Worm (Caenorhabditis elegans) whole organism, young adult: ENCODE measurements around the gene rmd-3.

Experiments used
- B0336.3 ChIP-seq: fragments of 200-800 bp; sonication (Bioruptor generic); IDR thresholded peaks from 2 replicates; pipeline ENCODE4 v1.3.6; 2022; ENCODE audit warnings: missing genetic modification characterization, missing compliant biosample characterization
- ama-1 ChIP-seq, 3 experiments: fragments of 150-350 bp in 1 of 3; sonication (generic microtip) in 2 of 3; optimal IDR thresholded peaks; 2 replicates each; lab custom pipeline; 2014 to 2018; ENCODE audit warnings: missing biosample characterization in 2 of 3, missing genetic modification characterization in 2 of 3, missing genetic modification reagents in 2 of 3
- attf-5 ChIP-seq: fragments of 200-800 bp; sonication (Bioruptor generic); optimal IDR thresholded peaks from 2 replicates; lab custom pipeline; 2018; ENCODE audit warnings: mild to moderate bottlenecking, missing genetic modification characterization, missing compliant biosample characterization
- ceh-91 ChIP-seq: fragments of 200-800 bp; sonication (Bioruptor generic); IDR thresholded peaks from 2 replicates; pipeline ENCODE4 v1.3.6; 2022; ENCODE audit warnings: missing genetic modification reagents, missing genetic modification characterization, missing compliant biosample characterization
- dpff-1 ChIP-seq: sonication (generic microtip); optimal IDR thresholded peaks from 2 replicates; lab custom pipeline; 2017; ENCODE audit warnings: mild to moderate bottlenecking, missing genetic modification characterization, missing compliant biosample characterization
- let-526 ChIP-seq: fragments of 200-800 bp; sonication (Bioruptor generic); IDR thresholded peaks from 2 replicates; pipeline ENCODE4 v1.3.6; 2022; ENCODE audit warnings: missing genetic modification reagents, missing genetic modification characterization, missing compliant biosample characterization
- mxl-1 ChIP-seq: sonication (generic microtip); optimal IDR thresholded peaks from 2 replicates; lab custom pipeline; 2016; ENCODE audit warnings: missing genetic modification characterization, missing compliant biosample characterization
- nhr-179 ChIP-seq: sonication (generic microtip); optimal IDR thresholded peaks from 2 replicates; lab custom pipeline; 2016; ENCODE audit warnings: mild to moderate bottlenecking, missing genetic modification characterization, missing compliant biosample characterization
- snpc-1.1 ChIP-seq: sonication (generic microtip); optimal IDR thresholded peaks from 2 replicates; lab custom pipeline; 2017; ENCODE audit warnings: missing genetic modification characterization, mild to moderate bottlenecking, missing compliant biosample characterization, antibody characterized with exemption, moderate library complexity, missing genotype, missing genetic modification reagents; ENCODE audit not compliant: insufficient read depth
- unc-62 ChIP-seq: fragments of 150-350 bp; optimal IDR thresholded peaks from 2 replicates; lab custom pipeline; 2014; ENCODE audit warnings: missing biosample characterization, missing genetic modification reagents, missing genetic modification characterization

ce11 chrII:11301059-11301458 lies 38.3 kb downstream of the rmd-3 start, which contains the start of gene raga-1:
- TF ChIP-seq let-526 (no peak), unc-62 (GFP tag; lab: Kevin White, UChicago) (no peak), snpc-1.1 (no peak), mxl-1 (tag; lab: Kevin White, UChicago) (no peak), dpff-1 (tag; lab: Kevin White, UChicago) (no peak), ama-1 (optimal IDR thresholded peaks at IDR 0.05; lab: Kevin White, UChicago) (no peak), ama-1 (GFP tag; optimal IDR thresholded peaks at IDR 0.05; lab: Kevin White, UChicago) (no peak), ceh-91 (GFP tag; lab: Robert Waterston, UW) (no peak), nhr-179 (tag; lab: Kevin White, UChicago) (no peak), B0336.3 (GFP tag; lab: Robert Waterston, UW) (no peak; the same call in 1 of the 2 replicates), attf-5 (no peak)
